Worm (Caenorhabditis elegans): ENCODE data around the gene cpsf-3.

The cpsf-3 gene

DNA sequence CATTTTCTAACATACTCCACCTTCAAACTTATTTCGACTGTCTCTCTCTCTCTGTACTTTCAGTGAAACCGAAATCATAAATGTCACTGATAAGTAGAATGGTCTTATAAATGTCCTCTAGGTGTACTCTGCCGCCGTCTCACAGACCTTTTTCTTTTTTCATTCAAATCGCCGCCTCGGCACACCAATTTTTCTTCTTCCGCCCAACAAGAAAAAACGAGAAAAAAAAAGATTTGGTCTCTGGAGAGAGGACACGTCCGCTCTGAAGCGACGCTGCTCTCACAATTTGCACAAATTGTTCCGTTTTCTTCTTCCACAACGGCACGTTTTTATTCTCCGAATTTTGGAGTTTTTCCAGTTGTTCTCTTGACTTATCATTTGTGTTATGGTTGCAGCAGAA is 30.5 kb upstream of the cpsf-3 start (continued):
- TF ChIP-seq lsy-27 (tag; optimal IDR thresholded peaks at IDR 0.05; ENCODE audit: borderline replicate concordance, insufficient read depth) (no peak), ztf-18 (tag; optimal IDR thresholded peaks at IDR 0.05) (no peak), ccch-3 (GFP tag; optimal IDR thresholded peaks at IDR 0.05) (no peak), F49E8.2 (tag; optimal IDR thresholded peaks at IDR 0.05; ENCODE audit: insufficient read depth) (no peak), chd-7 (tag; optimal IDR thresholded peaks at IDR 0.05) (no peak), xnd-1 (tag; optimal IDR thresholded peaks at IDR 0.05) (no peak), lag-1 (GFP tag; IDR thresholded peaks at IDR 0.05) (no peak), ekl-4 (GFP tag; IDR thresholded peaks at IDR 0.05) (no peak), ceh-79 (tag; optimal IDR thresholded peaks at IDR 0.05) (no peak), somi-1 (GFP tag; optimal IDR thresholded peaks at IDR 0.05) (no peak), nhr-179 (tag; optimal IDR thresholded peaks at IDR 0.05) (no peak), hrde-1 (tag; optimal IDR thresholded peaks at IDR 0.05; ENCODE audit: borderline replicate concordance) (no peak), ZK185.1 (tag; optimal IDR thresholded peaks at IDR 0.05; ENCODE audit: poor library complexity, severe bottlenecking) (peak; percentile 13), C06A6.2 (GFP tag; conservative IDR thresholded peaks at IDR 0.05) (0 out of 2 replicates have a peak, but pooled peaks have one; percentile 18), rpc-1 (optimal IDR thresholded peaks at IDR 0.05) (no peak), rpc-1 (tag; optimal IDR thresholded peaks at IDR 0.05) (no peak), egl-44 (GFP tag; IDR thresholded peaks at IDR 0.05) (no peak), ceh-40 (GFP tag; IDR thresholded peaks at IDR 0.05) (no peak), F10E7.11 (tag; optimal IDR thresholded peaks at IDR 0.05) (no peak), attf-6 (GFP tag; IDR thresholded peaks at IDR 0.05) (no peak), cebp-1 (GFP tag; IDR thresholded peaks at IDR 0.05) (no peak), cebp-1 (tag; optimal IDR thresholded peaks at IDR 0.05) (peak; percentile 14), rec-8 (tag; optimal IDR thresholded peaks at IDR 0.05) (no peak), lin-54 (GFP tag; optimal IDR thresholded peaks at IDR 0.05) (no peak)

ce11 chrIV:13311331-13312034 is 28.8 kb upstream of the cpsf-3 start:
- TF ChIP-seq xnd-1 (tag; optimal IDR thresholded peaks at IDR 0.05), result peak; percentile 99
- TF ChIP-seq cebp-1 (GFP tag; IDR thresholded peaks at IDR 0.05), result no peak
- TF ChIP-seq cebp-1 (tag; optimal IDR thresholded peaks at IDR 0.05), result peak; percentile 3
- TF ChIP-seq lin-54 (GFP tag; optimal IDR thresholded peaks at IDR 0.05), result peak; percentile 4
- no peak for TF ChIP-seq snpc-4 (GFP tag; optimal IDR thresholded peaks at IDR 0.05)
- peak in 2 of 4 experiments; percentile 64 for TF ChIP-seq snpc-4 (tag; optimal IDR thresholded peaks at IDR 0.05)
- peak; percentile 52; the same call in 1 of the 2 replicates for TF ChIP-seq hsf-1 (GFP tag; IDR thresholded peaks at IDR 0.05)
- TF ChIP-seq sdz-38 (tag; optimal IDR thresholded peaks at IDR 0.05), result no peak
- TF ChIP-seq ceh-91 (GFP tag; IDR thresholded peaks at IDR 0.05), result peak; percentile 75
- TF ChIP-seq lsl-1 (GFP tag; optimal IDR thresholded peaks at IDR 0.05), result peak; percentile 83
- no peak for TF ChIP-seq Y67H2A.10 (GFP tag; conservative IDR thresholded peaks at IDR 0.05)
- peak; percentile 100 for TF ChIP-seq madf-6 (GFP tag; IDR thresholded peaks at IDR 0.05)
- no peak for TF ChIP-seq aptf-2 (GFP tag; conservative IDR thresholded peaks at IDR 0.05)
- TF ChIP-seq tlf-1 (GFP tag; optimal IDR thresholded peaks at IDR 0.05), result no peak
- peak; percentile 100 for TF ChIP-seq madf-8 (GFP tag; conservative IDR thresholded peaks at IDR 0.05)
- TF ChIP-seq attf-6 (GFP tag; IDR thresholded peaks at IDR 0.05), result peak; percentile 66
- no peak for TF ChIP-seq attf-5 (GFP tag; optimal IDR thresholded peaks at IDR 0.05)
- peak; percentile 54; the same call in 1 of the 2 replicates for TF ChIP-seq Y53G8AR.9 (GFP tag; conservative IDR thresholded peaks at IDR 0.05)
- TF ChIP-seq snpc-1.3 (tag; optimal IDR thresholded peaks at IDR 0.05; ENCODE audit: insufficient read depth), result peak; percentile 16
- peak; percentile 5 for TF ChIP-seq nhr-80 (tag; optimal IDR thresholded peaks at IDR 0.05)
- TF ChIP-seq sptf-2 (GFP tag; optimal IDR thresholded peaks at IDR 0.05), result no peak
- TF ChIP-seq mcd-1 (GFP tag; IDR thresholded peaks at IDR 0.05), result 0 out of 2 replicates have a peak, but pooled peaks have one; percentile 31
- TF ChIP-seq nhr-27 (tag; optimal IDR thresholded peaks at IDR 0.05), result no peak
- peak; percentile 20; the same call in 1 of the 2 replicates for TF ChIP-seq rcor-1 (GFP tag; IDR thresholded peaks at IDR 0.05)
- peak; percentile 37 for TF ChIP-seq efl-1 (GFP tag; optimal IDR thresholded peaks at IDR 0.05)
- TF ChIP-seq F55B11.4 (tag; optimal IDR thresholded peaks at IDR 0.05; ENCODE audit: borderline replicate concordance, insufficient read depth), result no peak
- peak; percentile 26; the same call in 1 of the 2 replicates for TF ChIP-seq hmg-1.2 (GFP tag; IDR thresholded peaks at IDR 0.05)
